Worm (Caenorhabditis elegans) whole organism, L2 larva: ENCODE data around the gene srt-32.

Experiments used
- R02D3.7 ChIP-seq: fragments of 150-350 bp; optimal IDR thresholded peaks from 2 replicates; lab custom pipeline; 2014; ENCODE audit warnings: missing biosample characterization, missing genetic modification characterization
- dmd-4 ChIP-seq: sonication (generic microtip); optimal IDR thresholded peaks from 2 replicates; lab custom pipeline; 2017; ENCODE audit warnings: missing biosample characterization, missing genetic modification characterization
- egl-27 ChIP-seq: sonication (generic microtip); optimal IDR thresholded peaks from 3 replicates; lab custom pipeline; 2017; ENCODE audit warnings: missing biosample characterization, missing genetic modification reagents, missing genetic modification characterization
- lin-13 ChIP-seq: fragments of 150-350 bp; optimal IDR thresholded peaks from 2 replicates; lab custom pipeline; 2014; ENCODE audit warnings: missing biosample characterization, missing genetic modification reagents, missing genetic modification characterization
- nhr-12 ChIP-seq: fragments of 150-350 bp; optimal IDR thresholded peaks from 2 replicates; lab custom pipeline; 2014; ENCODE audit warnings: missing biosample characterization, missing genetic modification characterization
- nhr-23 ChIP-seq: fragments of 150-350 bp; optimal IDR thresholded peaks from 2 replicates; lab custom pipeline; 2014; ENCODE audit warnings: missing biosample characterization, missing genetic modification reagents, missing genetic modification characterization
- ztf-4 ChIP-seq: fragments of 150-350 bp; optimal IDR thresholded peaks from 2 replicates; lab custom pipeline; 2014; ENCODE audit warnings: missing biosample characterization, missing genetic modification characterization

Gene srt-32

ce11 chrV:14610781-14611180 lies 51.4 kb downstream of the srt-32 start:
- TF ChIP-seq nhr-23 (no peak), ztf-4 (tag; lab: Kevin White, UChicago) (no peak), lin-13 (no peak), R02D3.7 (no peak), nhr-12 (tag; lab: Kevin White, UChicago) (no peak), egl-27 (no peak), dmd-4 (tag; lab: Kevin White, UChicago) (no peak)
